Fruit fly (Drosophila melanogaster) whole organism, embryonic: ENCODE results near the gene CG18302.

Source experiments
- Blimp-1 ChIP-seq: fragments of 200-800 bp; sonication (Bioruptor generic); optimal IDR thresholded peaks from 3 replicates; lab custom pipeline; 2018; ENCODE audit warnings: missing biosample characterization, missing genetic modification characterization, mild to moderate bottlenecking, moderate library complexity, missing genetic modification reagents
- CG10366 ChIP-seq: fragments of 200-800 bp; sonication (Bioruptor generic); IDR thresholded peaks from 2 replicates; pipeline ENCODE4 v1.3.6; 2022; ENCODE audit warnings: missing biosample characterization, missing genetic modification characterization
- CG11247 ChIP-seq: fragments of 200-800 bp; sonication (Bioruptor generic); IDR thresholded peaks from 2 replicates; pipeline ENCODE4 v1.3.6; 2022; ENCODE audit warnings: missing biosample characterization, missing genetic modification characterization
- CG12104 ChIP-seq: fragments of 200-800 bp; sonication (Bioruptor generic); optimal IDR thresholded peaks from 3 replicates; lab custom pipeline; 2016; ENCODE audit warnings: missing biosample characterization, missing genetic modification characterization
- CG14441 ChIP-seq: fragments of 200-800 bp; sonication (Bioruptor generic); IDR thresholded peaks from 2 replicates; pipeline ENCODE4 v1.3.6; 2022; ENCODE audit warnings: missing biosample characterization, missing genetic modification characterization
- CG14965 ChIP-seq: fragments of 200-800 bp; sonication (Bioruptor generic); optimal IDR thresholded peaks from 2 replicates; lab custom pipeline; 2016; ENCODE audit warnings: missing biosample characterization, missing genetic modification characterization, borderline replicate concordance
- CG15269 ChIP-seq: fragments of 200-800 bp; sonication (Bioruptor generic); optimal IDR thresholded peaks from 2 replicates; lab custom pipeline; 2018; ENCODE audit warnings: missing biosample characterization, mild to moderate bottlenecking, missing genetic modification characterization, moderate library complexity
- CG15601 ChIP-seq: fragments of 200-800 bp; sonication (Bioruptor generic); optimal IDR thresholded peaks from 3 replicates; lab custom pipeline; 2019; ENCODE audit warnings: missing biosample characterization, mild to moderate bottlenecking, missing genetic modification characterization, moderate library complexity
- CG16863 ChIP-seq: fragments of 200-800 bp; sonication (Bioruptor generic); optimal IDR thresholded peaks from 3 replicates; lab custom pipeline; 2016; ENCODE audit warnings: missing biosample characterization, missing genetic modification characterization
- CG17829 ChIP-seq: fragments of 200-800 bp; optimal IDR thresholded peaks from 2 replicates; lab custom pipeline; 2019; ENCODE audit warnings: missing biosample characterization, mild to moderate bottlenecking, missing genetic modification characterization, moderate library complexity
- CG1832 ChIP-seq: fragments of 200-800 bp; sonication (Bioruptor generic); optimal IDR thresholded peaks from 2 replicates; lab custom pipeline; 2017; ENCODE audit warnings: missing biosample characterization, mild to moderate bottlenecking, missing genetic modification characterization, inconsistent platforms
- CG18476 ChIP-seq: fragments of 200-800 bp; sonication (Bioruptor generic); optimal IDR thresholded peaks from 2 replicates; lab custom pipeline; 2016; ENCODE audit warnings: missing biosample characterization, mild to moderate bottlenecking, missing genetic modification characterization
- CG3065 ChIP-seq: fragments of 200-800 bp; sonication (Bioruptor generic); optimal IDR thresholded peaks from 2 replicates; lab custom pipeline; 2016; ENCODE audit warnings: missing biosample characterization, missing genetic modification characterization
- CG5180 ChIP-seq: fragments of 200-800 bp; sonication (Bioruptor generic); optimal IDR thresholded peaks from 3 replicates; lab custom pipeline; 2017; ENCODE audit warnings: missing biosample characterization, missing genetic modification characterization, mild to moderate bottlenecking, moderate library complexity, missing genetic modification reagents
- CG5245 ChIP-seq: fragments of 200-800 bp; sonication (Bioruptor generic); optimal IDR thresholded peaks from 3 replicates; lab custom pipeline; 2016; ENCODE audit warnings: missing biosample characterization, missing genetic modification characterization
- CG7839 ChIP-seq: fragments of 200-800 bp; sonication (Bioruptor generic); optimal IDR thresholded peaks from 3 replicates; lab custom pipeline; 2018; ENCODE audit warnings: missing biosample characterization, mild to moderate bottlenecking, missing genetic modification characterization, moderate library complexity
- CG8924 ChIP-seq: fragments of 200-800 bp; optimal IDR thresholded peaks from 3 replicates; lab custom pipeline; 2019; ENCODE audit warnings: missing biosample characterization, mild to moderate bottlenecking, missing genetic modification characterization, moderate library complexity
- CG9437 ChIP-seq: fragments of 200-800 bp; sonication (Bioruptor generic); optimal IDR thresholded peaks from 2 replicates; lab custom pipeline; 2018; ENCODE audit warnings: missing biosample characterization, mild to moderate bottlenecking, missing genetic modification characterization
- CG9932 ChIP-seq: fragments of 200-800 bp; sonication (Bioruptor generic); IDR thresholded peaks from 2 replicates; pipeline ENCODE4 v1.3.6; 2022; ENCODE audit warnings: missing biosample characterization, missing genetic modification characterization
- D ChIP-seq, 2 experiments: fragments of 200-800 bp in 1 of 2; fragments of >200 bp in 1 of 2; sonication (Bioruptor generic) in 1 of 2; optimal IDR thresholded peaks; 2 replicates in 1 of 2; 3 replicates in 1 of 2; lab custom pipeline; 2017; ENCODE audit warnings: mild to moderate bottlenecking in 1 of 2, missing biosample characterization in 1 of 2, missing genetic modification characterization in 1 of 2, missing genetic modification reagents in 1 of 2
- Dad ChIP-seq: fragments of 200-800 bp; sonication (Bioruptor generic); optimal IDR thresholded peaks from 3 replicates; lab custom pipeline; 2016; ENCODE audit warnings: missing biosample characterization, missing genetic modification characterization
- Dip2 ChIP-seq: fragments of 200-800 bp; sonication (Bioruptor generic); IDR thresholded peaks from 2 replicates; pipeline ENCODE4 v1.3.6; 2022; ENCODE audit warnings: missing biosample characterization, missing genetic modification characterization
- Eip74EF ChIP-seq, 2 experiments: fragments of 200-800 bp in 1 of 2; fragments of >200 bp in 1 of 2; sonication (Bioruptor generic) in 1 of 2; optimal IDR thresholded peaks; 2 replicates each; lab custom pipeline; 2017 to 2019; ENCODE audit warnings: missing biosample characterization in 2 of 2, missing genetic modification characterization in 2 of 2, mild to moderate bottlenecking in 1 of 2, moderate library complexity in 1 of 2
- H2.0 ChIP-seq: fragments of 200-800 bp; sonication (Bioruptor generic); IDR thresholded peaks from 2 replicates; pipeline ENCODE4 v1.3.6; 2022; ENCODE audit warnings: missing biosample characterization, missing genetic modification characterization
- Hr51 ChIP-seq, 2 experiments: fragments of 200-800 bp; sonication (Bioruptor generic); optimal IDR thresholded peaks; 2 replicates in 1 of 2; 3 replicates in 1 of 2; lab custom pipeline; 2016 to 2018; ENCODE audit warnings: missing biosample characterization in 2 of 2, missing genetic modification characterization in 2 of 2, mild to moderate bottlenecking in 1 of 2, moderate library complexity in 1 of 2
- Hr78 ChIP-seq, 2 experiments: fragments of 200-800 bp in 1 of 2; fragments of >200 bp in 1 of 2; sonication (Bioruptor generic) in 1 of 2; optimal IDR thresholded peaks; 2 replicates each; lab custom pipeline; 2017 to 2019; ENCODE audit warnings: missing biosample characterization in 2 of 2, missing genetic modification characterization in 2 of 2, mild to moderate bottlenecking in 1 of 2, moderate library complexity in 1 of 2
- Lim3 ChIP-seq: fragments of 200-800 bp; sonication (Bioruptor generic); IDR thresholded peaks from 2 replicates; pipeline ENCODE4 v1.3.6; 2022; ENCODE audit warnings: missing biosample characterization, missing genetic modification characterization
- Mrtf ChIP-seq: fragments of 200-800 bp; sonication (Bioruptor generic); IDR thresholded peaks from 3 replicates; pipeline ENCODE4 v1.3.6; 2022; ENCODE audit warnings: missing biosample characterization, missing genetic modification characterization
- Nf-YC ChIP-seq: fragments of 200-800 bp; optimal IDR thresholded peaks from 3 replicates; lab custom pipeline; 2019; ENCODE audit warnings: missing biosample characterization, mild to moderate bottlenecking, missing genetic modification characterization, moderate library complexity
- Rx ChIP-seq: fragments of 200-800 bp; sonication (Bioruptor generic); IDR thresholded peaks from 2 replicates; pipeline ENCODE4 v1.3.6; 2022; ENCODE audit warnings: missing biosample characterization, missing genetic modification characterization
- Sry-β ChIP-seq: fragments of 200-800 bp; sonication (Bioruptor generic); optimal IDR thresholded peaks from 2 replicates; lab custom pipeline; 2018; ENCODE audit warnings: missing biosample characterization, mild to moderate bottlenecking, missing genetic modification characterization, moderate library complexity
- TFAM ChIP-seq: fragments of 200-800 bp; sonication (Bioruptor generic); optimal IDR thresholded peaks from 2 replicates; lab custom pipeline; 2017; ENCODE audit warnings: missing biosample characterization, missing genetic modification characterization, inconsistent platforms
- al ChIP-seq: fragments of 200-800 bp; sonication (Bioruptor generic); IDR thresholded peaks from 2 replicates; pipeline ENCODE4 v1.3.6; 2022; ENCODE audit warnings: missing biosample characterization, missing genetic modification characterization
- amos ChIP-seq: fragments of 200-800 bp; sonication (Bioruptor generic); IDR thresholded peaks from 2 replicates; pipeline ENCODE4 v1.3.6; 2022; ENCODE audit warnings: missing biosample characterization, missing genetic modification characterization; ENCODE audit not compliant: partially characterized antibody
- cas ChIP-seq: fragments of 200-800 bp; sonication (Bioruptor generic); IDR thresholded peaks from 2 replicates; pipeline ENCODE4 v1.3.6; 2022; ENCODE audit warnings: missing biosample characterization, missing genetic modification characterization
- chinmo ChIP-seq: fragments of 200-800 bp; sonication (Bioruptor generic); IDR thresholded peaks from 4 replicates; pipeline ENCODE4 v1.3.6; 2022; ENCODE audit warnings: missing biosample characterization, missing genetic modification characterization; ENCODE audit not compliant: partially characterized antibody
- crol ChIP-seq: fragments of 200-800 bp; sonication (Bioruptor generic); IDR thresholded peaks from 2 replicates; pipeline ENCODE4 v1.3.6; 2022; ENCODE audit warnings: missing biosample characterization, missing genetic modification characterization
- dimm ChIP-seq: fragments of 200-800 bp; sonication (Bioruptor generic); IDR thresholded peaks from 2 replicates; pipeline ENCODE4 v1.3.6; 2022; ENCODE audit warnings: missing biosample characterization, missing genetic modification characterization
- esg ChIP-seq: fragments of 200-800 bp; sonication (Bioruptor generic); conservative IDR thresholded peaks from 2 replicates; pipeline ENCODE4 v1.3.6; 2022; ENCODE audit warnings: missing biosample characterization, missing genetic modification characterization
- gsb-n ChIP-seq: fragments of 200-800 bp; sonication (Bioruptor generic); optimal IDR thresholded peaks from 3 replicates; lab custom pipeline; 2018; ENCODE audit warnings: missing biosample characterization, mild to moderate bottlenecking, missing genetic modification characterization
- jigr1 ChIP-seq: fragments of 200-800 bp; sonication (Bioruptor generic); IDR thresholded peaks from 3 replicates; pipeline ENCODE4 v1.3.6; 2022; ENCODE audit warnings: missing biosample characterization, missing genetic modification characterization
- jing ChIP-seq: fragments of 200-800 bp; sonication (Bioruptor generic); optimal IDR thresholded peaks from 2 replicates; lab custom pipeline; 2018; ENCODE audit warnings: missing biosample characterization, mild to moderate bottlenecking, missing genetic modification characterization
- kni ChIP-seq: fragments of 200-800 bp; sonication (Bioruptor generic); optimal IDR thresholded peaks from 3 replicates; lab custom pipeline; 2017; ENCODE audit warnings: mild to moderate bottlenecking, missing biosample characterization, missing genetic modification reagents, missing genetic modification characterization
- lbe ChIP-seq: fragments of 200-800 bp; sonication (Bioruptor generic); optimal IDR thresholded peaks from 2 replicates; lab custom pipeline; 2016; ENCODE audit warnings: missing biosample characterization, mild to moderate bottlenecking, missing genetic modification characterization
- nau ChIP-seq: fragments of 200-800 bp; sonication (Bioruptor generic); optimal IDR thresholded peaks from 3 replicates; lab custom pipeline; 2017; ENCODE audit warnings: missing biosample characterization, mild to moderate bottlenecking, missing genetic modification characterization, missing genetic modification reagents
- ranshi ChIP-seq: fragments of 200-800 bp; sonication (Bioruptor generic); IDR thresholded peaks from 2 replicates; pipeline ENCODE4 v1.3.6; 2022; ENCODE audit warnings: missing biosample characterization, missing genetic modification characterization
- sd ChIP-seq: fragments of 200-800 bp; sonication (Bioruptor generic); optimal IDR thresholded peaks from 3 replicates; lab custom pipeline; 2018; ENCODE audit warnings: missing biosample characterization, mild to moderate bottlenecking, missing genetic modification characterization, moderate library complexity
- stc ChIP-seq: fragments of 200-800 bp; sonication (Bioruptor generic); IDR thresholded peaks from 2 replicates; pipeline ENCODE4 v1.3.6; 2022; ENCODE audit warnings: missing biosample characterization, missing genetic modification characterization
- vvl ChIP-seq: fragments of 200-800 bp; sonication (Bioruptor generic); IDR thresholded peaks from 2 replicates; pipeline ENCODE4 v1.3.6; 2022; ENCODE audit warnings: missing biosample characterization, missing genetic modification characterization

The CG18302 gene

dm6 chr2L:10515553-10516174 lies 18.5 kb upstream of the CG18302 start (continued):
- TF ChIP-seq CG10366 (GFP tag; lab: Robert Waterston, UW), result no peak
- no peak for TF ChIP-seq Lim3 (GFP tag; lab: Robert Waterston, UW)
- no peak for TF ChIP-seq Rx (GFP tag; lab: Robert Waterston, UW)
- no peak for TF ChIP-seq Sry-β (GFP tag; lab: Kevin White, UChicago)
- peak; percentile 26 for TF ChIP-seq CG7839 (tag; lab: Kevin White, UChicago)
- TF ChIP-seq CG14441 (GFP tag; lab: Robert Waterston, UW), result no peak
- TF ChIP-seq CG11247, result no peak
- no peak for TF ChIP-seq jigr1 (GFP tag; lab: Robert Waterston, UW)
- TF ChIP-seq CG8924, result no peak
- TF ChIP-seq Dad, result no peak
- TF ChIP-seq CG5180 (GFP tag; lab: Kevin White, UChicago), result no peak
- no peak for TF ChIP-seq esg (GFP tag; lab: Robert Waterston, UW)
- 0 out of 2 replicates have a peak, but pooled peaks have one; percentile 13 for TF ChIP-seq ranshi (GFP tag; lab: Robert Waterston, UW)
- 0 out of 4 replicates have a peak, but pooled peaks have one; percentile 58 for TF ChIP-seq chinmo (GFP tag; lab: Robert Waterston, UW)
- TF ChIP-seq lbe (GFP tag; lab: Kevin White, UChicago), result no peak
- no peak for TF ChIP-seq TFAM (GFP tag; lab: Kevin White, UChicago)
- TF ChIP-seq crol (GFP tag; lab: Robert Waterston, UW), result no peak
- TF ChIP-seq vvl (GFP tag; lab: Robert Waterston, UW), result peak; percentile 28
- peak; percentile 13 for TF ChIP-seq sd
- no peak for TF ChIP-seq CG9437 (GFP tag; lab: Kevin White, UChicago)
- no peak for TF ChIP-seq CG16863
- TF ChIP-seq kni, result no peak
- peak; percentile 14 for TF ChIP-seq CG15269 (tag; lab: Kevin White, UChicago)
- TF ChIP-seq gsb-n (tag; lab: Kevin White, UChicago), result no peak
- no peak for TF ChIP-seq jing (GFP tag; lab: Kevin White, UChicago)
- TF ChIP-seq Hr78 (GFP tag; optimal IDR thresholded peaks at IDR 0.05; lab: Kevin White, UChicago), result no peak
- no peak for TF ChIP-seq CG15601 (tag; lab: Kevin White, UChicago)
- TF ChIP-seq al (GFP tag; lab: Robert Waterston, UW), result no peak
- TF ChIP-seq CG12104, result no peak
- TF ChIP-seq dimm (GFP tag; lab: Robert Waterston, UW), result no peak
- TF ChIP-seq Eip74EF (GFP tag; optimal IDR thresholded peaks at IDR 0.05; lab: Kevin White, UChicago), result peak in 1 of 2 experiments; percentile 84
- TF ChIP-seq nau (GFP tag; lab: Kevin White, UChicago), result no peak
- peak in 1 of 2 experiments; percentile 51 for TF ChIP-seq Hr51 (GFP tag; optimal IDR thresholded peaks at IDR 0.05; lab: Kevin White, UChicago)
- no peak for TF ChIP-seq D (optimal IDR thresholded peaks at IDR 0.05; lab: Kevin White, UChicago)
- no peak for TF ChIP-seq D (GFP tag; optimal IDR thresholded peaks at IDR 0.05; lab: Kevin White, UChicago)
- no peak for TF ChIP-seq CG1832 (GFP tag; lab: Kevin White, UChicago)
- TF ChIP-seq CG17829 (tag; lab: Kevin White, UChicago), result no peak
- TF ChIP-seq cas (GFP tag; lab: Robert Waterston, UW), result no peak
- no peak for TF ChIP-seq CG5245 (GFP tag; lab: Kevin White, UChicago)
- TF ChIP-seq CG18476 (GFP tag; lab: Kevin White, UChicago), result no peak
- TF ChIP-seq amos, result no peak
- TF ChIP-seq Blimp-1, result peak; percentile 79
- TF ChIP-seq Dip2 (GFP tag; lab: Robert Waterston, UW), result no peak
- no peak for TF ChIP-seq Mrtf (GFP tag; lab: Robert Waterston, UW)
- TF ChIP-seq stc (GFP tag; lab: Robert Waterston, UW), result no peak
- no peak for TF ChIP-seq Nf-YC (tag; lab: Kevin White, UChicago)
- 0 out of 2 replicates have a peak, but pooled peaks have one; percentile 39 for TF ChIP-seq CG9932
- TF ChIP-seq H2.0 (GFP tag; lab: Robert Waterston, UW), result no peak
- TF ChIP-seq CG3065 (GFP tag; lab: Kevin White, UChicago), result no peak
- no peak for TF ChIP-seq CG14965 (GFP tag; lab: Kevin White, UChicago)
